Fruit fly (Drosophila melanogaster) whole organism, adult: ENCODE results near the gene mts.

ENCODE experiments used
- CG14711 ChIP-seq: fragments of 200-800 bp; sonication (Bioruptor generic); optimal IDR thresholded peaks from 2 replicates; lab custom pipeline; 2018; ENCODE audit warnings: missing biosample characterization, mild to moderate bottlenecking, missing genetic modification characterization, moderate library complexity
- CG33017 ChIP-seq: fragments of 200-800 bp; sonication (Bioruptor generic); optimal IDR thresholded peaks from 2 replicates; lab custom pipeline; 2018; ENCODE audit warnings: missing biosample characterization, mild to moderate bottlenecking, missing genetic modification characterization, moderate library complexity
- CG5204 ChIP-seq: fragments of 200-800 bp; sonication (Bioruptor generic); optimal IDR thresholded peaks from 2 replicates; lab custom pipeline; 2016; ENCODE audit warnings: missing biosample characterization, missing genetic modification characterization
- Clk ChIP-seq: fragments of 200-800 bp; sonication (Bioruptor generic); optimal IDR thresholded peaks from 2 replicates; lab custom pipeline; 2017; ENCODE audit warnings: missing biosample characterization, missing genetic modification characterization
- Mnt ChIP-seq: fragments of 200-800 bp; sonication (Bioruptor generic); optimal IDR thresholded peaks from 2 replicates; lab custom pipeline; 2016; ENCODE audit warnings: missing biosample characterization, mild to moderate bottlenecking, missing genetic modification characterization
- bab1 ChIP-seq: fragments of 200-800 bp; sonication (Bioruptor generic); optimal IDR thresholded peaks from 3 replicates; lab custom pipeline; 2019; ENCODE audit warnings: missing biosample characterization, mild to moderate bottlenecking, missing genetic modification characterization, moderate library complexity
- cic ChIP-seq: fragments of 200-800 bp; sonication (Bioruptor generic); optimal IDR thresholded peaks from 2 replicates; lab custom pipeline; 2017; ENCODE audit warnings: missing biosample characterization, mild to moderate bottlenecking, missing genetic modification characterization, moderate library complexity
- kay ChIP-seq: fragments of 200-800 bp; sonication (Bioruptor generic); peaks from one replicate; lab custom pipeline; 2016; ENCODE audit warnings: missing biosample characterization, missing genetic modification characterization, borderline replicate concordance
- ovo ChIP-seq: fragments of 200-800 bp; sonication (Bioruptor generic); optimal IDR thresholded peaks from 2 replicates; lab custom pipeline; 2016; ENCODE audit warnings: missing biosample characterization, missing genetic modification characterization
- pad ChIP-seq: fragments of 200-800 bp; sonication (Bioruptor generic); optimal IDR thresholded peaks from 3 replicates; lab custom pipeline; 2017; ENCODE audit warnings: missing biosample characterization, missing genetic modification characterization, mild to moderate bottlenecking, moderate library complexity, missing genetic modification reagents
- toe ChIP-seq: fragments of 200-800 bp; sonication (Bioruptor generic); optimal IDR thresholded peaks from 2 replicates; lab custom pipeline; 2016; ENCODE audit warnings: missing biosample characterization, missing genetic modification characterization

dm6 chr2L:7870212-7870611 lies 42.8 kb downstream of the mts start:
- TF ChIP-seq ovo (GFP tag; lab: Kevin White, UChicago) = no peak
- TF ChIP-seq Mnt (GFP tag; lab: Kevin White, UChicago) = no peak
- TF ChIP-seq pad = no peak
- TF ChIP-seq toe (GFP tag; lab: Kevin White, UChicago) = no peak
- no peak for TF ChIP-seq cic
- TF ChIP-seq CG5204 (GFP tag; lab: Kevin White, UChicago) = no peak
- no peak for TF ChIP-seq Clk (GFP tag; lab: Kevin White, UChicago)
- no peak for TF ChIP-seq CG14711
- no peak for TF ChIP-seq CG33017 (tag; lab: Kevin White, UChicago)
- TF ChIP-seq kay = no peak
- TF ChIP-seq bab1 (GFP tag; lab: Kevin White, UChicago) = no peak
